Worm (Caenorhabditis elegans) whole organism, young adult: Measurements from ENCODE around the gene C35A5.5.

Experiments used
- B0261.1 ChIP-seq: sonication (generic microtip); optimal IDR thresholded peaks from 2 replicates; lab custom pipeline; 2016; ENCODE audit warnings: mild to moderate bottlenecking, missing genetic modification characterization, moderate library complexity, missing compliant biosample characterization
- F33H1.4 ChIP-seq: fragments of 200-800 bp; sonication (Bioruptor generic); IDR thresholded peaks from 2 replicates; pipeline ENCODE4 v1.3.6; 2022; ENCODE audit warnings: missing genetic modification reagents, missing genetic modification characterization, missing compliant biosample characterization
- F57A8.1 ChIP-seq: fragments of 200-800 bp; sonication (Bioruptor generic); optimal IDR thresholded peaks from 2 replicates; lab custom pipeline; 2018; ENCODE audit warnings: mild to moderate bottlenecking, missing genetic modification characterization, moderate library complexity, missing compliant biosample characterization
- F57C9.4 ChIP-seq: sonication (generic microtip); optimal IDR thresholded peaks from 2 replicates; lab custom pipeline; 2017; ENCODE audit warnings: mild to moderate bottlenecking, missing genetic modification characterization, missing compliant biosample characterization
- K12H6.12 ChIP-seq: fragments of 200-800 bp; sonication (Bioruptor generic); optimal IDR thresholded peaks from 2 replicates; lab custom pipeline; 2018; ENCODE audit warnings: mild to moderate bottlenecking, missing genetic modification characterization, missing compliant biosample characterization
- T07F8.4 ChIP-seq: sonication (generic microtip); optimal IDR thresholded peaks from 2 replicates; lab custom pipeline; 2016; ENCODE audit warnings: mild to moderate bottlenecking, missing genetic modification characterization, moderate library complexity, missing compliant biosample characterization
- T26A5.8 ChIP-seq: sonication (generic microtip); optimal IDR thresholded peaks from 2 replicates; lab custom pipeline; 2016; ENCODE audit warnings: missing genetic modification characterization, missing compliant biosample characterization
- Y53F4B.3 ChIP-seq: fragments of 200-800 bp; sonication (Bioruptor generic); IDR thresholded peaks from 2 replicates; pipeline ENCODE4 v1.3.6; 2022; ENCODE audit warnings: missing genetic modification reagents, missing genetic modification characterization, missing compliant biosample characterization
- Y53G8AR.9 ChIP-seq: fragments of 200-800 bp; sonication (Bioruptor generic); conservative IDR thresholded peaks from 2 replicates; pipeline ENCODE4 v1.3.6; 2022; ENCODE audit warnings: missing genetic modification reagents, missing genetic modification characterization, missing compliant biosample characterization
- Y56A3A.18 ChIP-seq: fragments of 200-800 bp; sonication (Bioruptor generic); IDR thresholded peaks from 2 replicates; pipeline ENCODE4 v1.3.6; 2022; ENCODE audit warnings: missing genetic modification reagents, missing genetic modification characterization, missing compliant biosample characterization
- Y67H2A.10 ChIP-seq: fragments of 200-800 bp; sonication (Bioruptor generic); conservative IDR thresholded peaks from 2 replicates; pipeline ENCODE4 v1.3.6; 2022; ENCODE audit warnings: missing genetic modification reagents, missing genetic modification characterization, missing compliant biosample characterization
- akir-1 ChIP-seq: fragments of 200-800 bp; sonication (Bioruptor generic); optimal IDR thresholded peaks from 2 replicates; lab custom pipeline; 2018; ENCODE audit warnings: mild to moderate bottlenecking, missing genetic modification characterization, moderate library complexity, missing compliant biosample characterization
- ama-1 ChIP-seq, 3 experiments: fragments of 150-350 bp in 1 of 3; sonication (generic microtip) in 2 of 3; optimal IDR thresholded peaks; 2 replicates each; lab custom pipeline; 2014 to 2018; ENCODE audit warnings: missing biosample characterization in 2 of 3, missing genetic modification characterization in 2 of 3, missing genetic modification reagents in 2 of 3
- athp-1 ChIP-seq: sonication (generic microtip); optimal IDR thresholded peaks from 2 replicates; lab custom pipeline; 2017; ENCODE audit warnings: mild to moderate bottlenecking, missing genetic modification characterization, missing compliant biosample characterization
- attf-5 ChIP-seq: fragments of 200-800 bp; sonication (Bioruptor generic); optimal IDR thresholded peaks from 2 replicates; lab custom pipeline; 2018; ENCODE audit warnings: mild to moderate bottlenecking, missing genetic modification characterization, missing compliant biosample characterization
- cebp-1 ChIP-seq, 2 experiments: fragments of 200-800 bp in 1 of 2; sonication (Bioruptor generic) in 1 of 2; sonication (generic microtip) in 1 of 2; IDR thresholded peaks in 1 of 2; optimal IDR thresholded peaks in 1 of 2; 2 replicates each; pipeline versions ENCODE4 v1.3.6 to Lab custom; 2017 to 2022; ENCODE audit warnings: missing compliant biosample characterization in 2 of 2, missing genetic modification characterization in 2 of 2, mild to moderate bottlenecking in 1 of 2, missing genetic modification reagents in 1 of 2, moderate library complexity in 1 of 2
- ceh-91 ChIP-seq: fragments of 200-800 bp; sonication (Bioruptor generic); IDR thresholded peaks from 2 replicates; pipeline ENCODE4 v1.3.6; 2022; ENCODE audit warnings: missing genetic modification reagents, missing genetic modification characterization, missing compliant biosample characterization
- dox-1 ChIP-seq: fragments of 200-800 bp; sonication (Bioruptor generic); IDR thresholded peaks from 2 replicates; pipeline ENCODE4 v1.3.6; 2022; ENCODE audit warnings: missing genetic modification reagents, missing genetic modification characterization, missing compliant biosample characterization
- dpff-1 ChIP-seq: sonication (generic microtip); optimal IDR thresholded peaks from 2 replicates; lab custom pipeline; 2017; ENCODE audit warnings: mild to moderate bottlenecking, missing genetic modification characterization, missing compliant biosample characterization
- hmg-1.2 ChIP-seq: fragments of 200-800 bp; sonication (Bioruptor generic); IDR thresholded peaks from 2 replicates; pipeline ENCODE4 v1.3.6; 2022; ENCODE audit warnings: missing genetic modification reagents, missing genetic modification characterization, missing compliant biosample characterization
- hrde-1 ChIP-seq: sonication (generic microtip); optimal IDR thresholded peaks from 2 replicates; lab custom pipeline; 2016; ENCODE audit warnings: missing genetic modification characterization, mild to moderate bottlenecking, missing compliant biosample characterization, moderate library complexity, missing genotype, missing genetic modification reagents, borderline replicate concordance
- hsf-1 ChIP-seq: fragments of 200-800 bp; sonication (Bioruptor generic); IDR thresholded peaks from 2 replicates; pipeline ENCODE4 v1.3.6; 2022; ENCODE audit warnings: missing genetic modification reagents, missing genetic modification characterization, missing compliant biosample characterization
- let-607 ChIP-seq, 2 experiments: fragments of 200-800 bp in 1 of 2; sonication (Bioruptor generic) in 1 of 2; sonication (generic microtip) in 1 of 2; optimal IDR thresholded peaks; 2 replicates each; lab custom pipeline; 2016 to 2018; ENCODE audit warnings: mild to moderate bottlenecking in 2 of 2, missing compliant biosample characterization in 2 of 2, missing genetic modification characterization in 2 of 2, moderate library complexity in 2 of 2, missing genotype in 1 of 2
- lin-26 ChIP-seq: fragments of 200-800 bp; sonication (Bioruptor generic); IDR thresholded peaks from 2 replicates; pipeline ENCODE4 v1.3.6; 2022; ENCODE audit warnings: missing genetic modification reagents, missing genetic modification characterization, missing compliant biosample characterization
- lsl-1 ChIP-seq: fragments of 200-800 bp; sonication (Bioruptor generic); optimal IDR thresholded peaks from 2 replicates; lab custom pipeline; 2018; ENCODE audit warnings: mild to moderate bottlenecking, missing genetic modification characterization, moderate library complexity, missing compliant biosample characterization
- mcd-1 ChIP-seq: fragments of 200-800 bp; sonication (Bioruptor generic); IDR thresholded peaks from 2 replicates; pipeline ENCODE4 v1.3.6; 2022; ENCODE audit warnings: missing genetic modification reagents, missing genetic modification characterization, missing compliant biosample characterization
- mel-28 ChIP-seq: sonication (generic microtip); optimal IDR thresholded peaks from 2 replicates; lab custom pipeline; 2016; ENCODE audit warnings: borderline replicate concordance, mild to moderate bottlenecking, missing genetic modification characterization, missing compliant biosample characterization
- mes-4 ChIP-seq: sonication (generic microtip); optimal IDR thresholded peaks from 2 replicates; lab custom pipeline; 2016; ENCODE audit warnings: missing genotype, missing genetic modification characterization, missing compliant biosample characterization
- nhr-80 ChIP-seq: sonication (generic microtip); optimal IDR thresholded peaks from 2 replicates; lab custom pipeline; 2016; ENCODE audit warnings: missing genetic modification characterization, missing compliant biosample characterization
- pha-4 ChIP-seq: fragments of 150-350 bp; sonication (generic microtip); optimal IDR thresholded peaks from 2 replicates; lab custom pipeline; 2014; ENCODE audit warnings: missing biosample characterization, missing genetic modification reagents, missing genetic modification characterization
- rec-8 ChIP-seq, 2 experiments: sonication (generic microtip); optimal IDR thresholded peaks; 2 replicates each; lab custom pipeline; 2016; ENCODE audit warnings: mild to moderate bottlenecking in 2 of 2, missing genetic modification characterization in 2 of 2, missing genetic modification reagents in 2 of 2, missing genotype in 2 of 2, missing biosample characterization in 1 of 2, missing compliant biosample characterization in 1 of 2, moderate library complexity in 1 of 2
- sdz-38 ChIP-seq: sonication (generic microtip); optimal IDR thresholded peaks from 2 replicates; lab custom pipeline; 2016; ENCODE audit warnings: missing genotype, missing genetic modification characterization, missing compliant biosample characterization
- sea-2 ChIP-seq: fragments of 200-800 bp; sonication (Bioruptor generic); IDR thresholded peaks from 2 replicates; pipeline ENCODE4 v1.3.6; 2022; ENCODE audit warnings: missing genetic modification characterization, missing compliant biosample characterization
- somi-1 ChIP-seq: fragments of 200-800 bp; sonication (Bioruptor generic); optimal IDR thresholded peaks from 2 replicates; lab custom pipeline; 2018; ENCODE audit warnings: mild to moderate bottlenecking, missing genetic modification characterization, missing compliant biosample characterization
- unc-130 ChIP-seq: sonication (generic microtip); optimal IDR thresholded peaks from 2 replicates; lab custom pipeline; 2016; ENCODE audit warnings: missing genetic modification reagents, missing genetic modification characterization, missing compliant biosample characterization
- xnd-1 ChIP-seq: sonication (generic microtip); optimal IDR thresholded peaks from 2 replicates; lab custom pipeline; 2016; ENCODE audit warnings: missing genotype, missing genetic modification reagents, missing genetic modification characterization, missing compliant biosample characterization
- ztf-18 ChIP-seq: sonication (generic microtip); optimal IDR thresholded peaks from 2 replicates; lab custom pipeline; 2016; ENCODE audit warnings: missing genotype, mild to moderate bottlenecking, missing genetic modification characterization, missing compliant biosample characterization
- ztf-22 ChIP-seq: fragments of 200-800 bp; sonication (Bioruptor generic); optimal IDR thresholded peaks from 2 replicates; lab custom pipeline; 2018; ENCODE audit warnings: mild to moderate bottlenecking, missing genetic modification characterization, moderate library complexity, missing compliant biosample characterization
- ztf-26 ChIP-seq: sonication (generic microtip); optimal IDR thresholded peaks from 2 replicates; lab custom pipeline; 2017; ENCODE audit warnings: missing genetic modification characterization, missing compliant biosample characterization
- ztf-6 ChIP-seq: fragments of 200-800 bp; sonication (Bioruptor generic); IDR thresholded peaks from 2 replicates; pipeline ENCODE4 v1.3.6; 2022; ENCODE audit warnings: missing genetic modification reagents, missing genetic modification characterization, missing compliant biosample characterization

The C35A5.5 gene

DNA sequence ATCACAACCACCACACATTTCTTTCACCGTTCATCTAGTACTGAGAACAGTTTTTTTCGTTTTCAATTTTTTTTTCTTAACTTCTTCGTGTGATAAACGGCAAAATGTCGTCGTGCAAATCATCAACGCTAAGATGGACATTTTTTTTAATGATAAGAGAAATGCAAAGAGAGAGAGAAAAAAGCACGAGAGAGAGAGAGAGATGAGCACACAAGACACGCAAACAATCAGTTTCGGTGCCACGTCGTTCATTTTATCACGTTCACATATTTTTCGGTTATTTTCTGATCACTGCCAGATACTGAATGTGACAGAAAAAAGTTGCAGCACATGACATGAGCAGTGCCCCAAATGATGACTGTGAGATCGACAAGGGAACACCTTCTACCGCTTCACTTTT lies 37.5 kb upstream of the C35A5.5 start, which contains the start of gene egl-9 (continued):
- TF ChIP-seq mcd-1 (GFP tag; lab: Robert Waterston, UW), result no peak
- TF ChIP-seq let-607 (tag; optimal IDR thresholded peaks at IDR 0.05; lab: Kevin White, UChicago), result peak; percentile 15 to 57
- no peak for TF ChIP-seq mes-4
- no peak for TF ChIP-seq F57A8.1 (GFP tag; lab: Kevin White, UChicago)
- TF ChIP-seq sdz-38 (tag; lab: Kevin White, UChicago), result no peak
- no peak for TF ChIP-seq cebp-1 (GFP tag; IDR thresholded peaks at IDR 0.05; lab: Robert Waterston, UW)
- TF ChIP-seq cebp-1 (tag; optimal IDR thresholded peaks at IDR 0.05; lab: Kevin White, UChicago), result peak; percentile 27
- no peak for TF ChIP-seq ztf-6
- TF ChIP-seq F57C9.4, result no peak
- no peak for TF ChIP-seq pha-4 (tag; lab: Kevin White, UChicago)
- TF ChIP-seq Y67H2A.10, result no peak
- no peak for TF ChIP-seq T26A5.8 (tag; lab: Kevin White, UChicago)
- TF ChIP-seq sea-2 (GFP tag; lab: Robert Waterston, UW), result no peak
- no peak for TF ChIP-seq hrde-1
- no peak for TF ChIP-seq ztf-18 (tag; lab: Kevin White, UChicago)
- TF ChIP-seq ztf-26 (tag; lab: Kevin White, UChicago), result peak; percentile 26
- no peak for TF ChIP-seq K12H6.12 (tag; lab: Kevin White, UChicago)
- TF ChIP-seq akir-1, result no peak
- no peak for TF ChIP-seq unc-130 (GFP tag; lab: Kevin White, UChicago)
- TF ChIP-seq athp-1 (tag; lab: Kevin White, UChicago), result no peak
- TF ChIP-seq lsl-1 (GFP tag; lab: Kevin White, UChicago), result no peak
- no peak for TF ChIP-seq mel-28 (tag; lab: Kevin White, UChicago)
- TF ChIP-seq somi-1, result peak; percentile 22
- no peak for TF ChIP-seq T07F8.4 (tag; lab: Kevin White, UChicago)
- no peak for TF ChIP-seq Y53G8AR.9
- no peak for TF ChIP-seq hsf-1 (GFP tag; lab: Robert Waterston, UW)
- TF ChIP-seq attf-5 (GFP tag; lab: Kevin White, UChicago), result peak; percentile 37
- no peak for TF ChIP-seq ceh-91 (GFP tag; lab: Robert Waterston, UW)
- TF ChIP-seq B0261.1 (tag; lab: Kevin White, UChicago), result no peak
- TF ChIP-seq xnd-1 (tag; lab: Kevin White, UChicago), result no peak
- TF ChIP-seq ztf-22 (GFP tag; lab: Kevin White, UChicago), result no peak
- peak; percentile 86 for TF ChIP-seq nhr-80 (tag; lab: Kevin White, UChicago)
- no peak for TF ChIP-seq dpff-1 (tag; lab: Kevin White, UChicago)
- no peak for TF ChIP-seq Y56A3A.18
- TF ChIP-seq lin-26 (GFP tag; lab: Robert Waterston, UW), result 0 out of 2 replicates have a peak, but pooled peaks have one; percentile 38
- peak; percentile 70 for TF ChIP-seq dox-1
- TF ChIP-seq F33H1.4 (GFP tag; lab: Robert Waterston, UW), result no peak
- 0 out of 2 replicates have a peak, but pooled peaks have one; percentile 12 for TF ChIP-seq hmg-1.2 (GFP tag; lab: Robert Waterston, UW)
- TF ChIP-seq Y53F4B.3 (GFP tag; lab: Robert Waterston, UW), result no peak
- TF ChIP-seq rec-8 (tag; optimal IDR thresholded peaks at IDR 0.05; lab: Kevin White, UChicago), result no peak
- peak; percentile 87 for TF ChIP-seq ama-1 (optimal IDR thresholded peaks at IDR 0.05; lab: Kevin White, UChicago)
- TF ChIP-seq ama-1 (GFP tag; optimal IDR thresholded peaks at IDR 0.05; lab: Kevin White, UChicago), result no peak
